Fruit fly (Drosophila melanogaster) whole organism, embryonic: ENCODE measurements around the gene Vm26Aa.

ENCODE experiments used
- Antp ChIP-seq: fragments of 200-800 bp; sonication (Bioruptor generic); optimal IDR thresholded peaks from 3 replicates; lab custom pipeline; 2016; ENCODE audit warnings: missing biosample characterization, missing genetic modification characterization
- BtbVII ChIP-seq: fragments of 200-800 bp; sonication (Bioruptor generic); optimal IDR thresholded peaks from 3 replicates; lab custom pipeline; 2017; ENCODE audit warnings: missing biosample characterization, mild to moderate bottlenecking, missing genetic modification characterization
- CG10462 ChIP-seq: fragments of 200-800 bp; sonication (Bioruptor generic); optimal IDR thresholded peaks from 2 replicates; lab custom pipeline; 2016; ENCODE audit warnings: missing biosample characterization, missing genetic modification characterization
- CG11398 ChIP-seq: fragments of 200-800 bp; sonication (Bioruptor generic); optimal IDR thresholded peaks from 2 replicates; lab custom pipeline; 2016; ENCODE audit warnings: missing biosample characterization, missing genetic modification characterization
- CG11560 ChIP-seq: fragments of 200-800 bp; sonication (Bioruptor generic); IDR thresholded peaks from 3 replicates; pipeline ENCODE4 v1.3.6; 2022; ENCODE audit warnings: missing biosample characterization, missing genetic modification characterization
- CG13123 ChIP-seq: fragments of 200-800 bp; sonication (Bioruptor generic); optimal IDR thresholded peaks from 2 replicates; lab custom pipeline; 2016; ENCODE audit warnings: missing biosample characterization, missing genetic modification characterization
- CG13894 ChIP-seq: fragments of 200-800 bp; sonication (Bioruptor generic); optimal IDR thresholded peaks from 3 replicates; lab custom pipeline; 2018; ENCODE audit warnings: missing biosample characterization, mild to moderate bottlenecking, missing genetic modification characterization, moderate library complexity
- CG15011 ChIP-seq: fragments of 200-800 bp; sonication (Bioruptor generic); optimal IDR thresholded peaks from 3 replicates; lab custom pipeline; 2018; ENCODE audit warnings: missing biosample characterization, mild to moderate bottlenecking, missing genetic modification characterization
- CG16863 ChIP-seq: fragments of 200-800 bp; sonication (Bioruptor generic); optimal IDR thresholded peaks from 3 replicates; lab custom pipeline; 2016; ENCODE audit warnings: missing biosample characterization, missing genetic modification characterization
- CG18262 ChIP-seq: fragments of 200-800 bp; optimal IDR thresholded peaks from 3 replicates; lab custom pipeline; 2019; ENCODE audit warnings: missing biosample characterization, mild to moderate bottlenecking, missing genetic modification characterization, moderate library complexity
- CG2202 ChIP-seq: fragments of 200-800 bp; sonication (Bioruptor generic); optimal IDR thresholded peaks from 2 replicates; lab custom pipeline; 2018; ENCODE audit warnings: missing biosample characterization, mild to moderate bottlenecking, missing genetic modification characterization
- CG30403 ChIP-seq: fragments of 200-800 bp; sonication (Bioruptor generic); optimal IDR thresholded peaks from 3 replicates; lab custom pipeline; 2016; ENCODE audit warnings: missing biosample characterization, missing genetic modification characterization
- CG3995 ChIP-seq: fragments of 200-800 bp; sonication (Bioruptor generic); optimal IDR thresholded peaks from 3 replicates; lab custom pipeline; 2016; ENCODE audit warnings: missing biosample characterization, missing genetic modification characterization
- CG6854 ChIP-seq: fragments of 200-800 bp; sonication (Bioruptor generic); optimal IDR thresholded peaks from 3 replicates; lab custom pipeline; 2017; ENCODE audit warnings: missing biosample characterization, mild to moderate bottlenecking, missing genetic modification characterization
- CTCF ChIP-seq: fragments of 200-800 bp; sonication (Bioruptor generic); optimal IDR thresholded peaks from 2 replicates; lab custom pipeline; 2017; ENCODE audit warnings: missing biosample characterization, mild to moderate bottlenecking, missing genetic modification characterization, moderate library complexity
- D19A ChIP-seq: fragments of 200-800 bp; optimal IDR thresholded peaks from 3 replicates; lab custom pipeline; 2019; ENCODE audit warnings: missing biosample characterization, mild to moderate bottlenecking, missing genetic modification characterization, moderate library complexity
- Dad ChIP-seq: fragments of 200-800 bp; sonication (Bioruptor generic); optimal IDR thresholded peaks from 3 replicates; lab custom pipeline; 2016; ENCODE audit warnings: missing biosample characterization, missing genetic modification characterization
- Dfd ChIP-seq, 2 experiments: fragments of >200 bp; optimal IDR thresholded peaks; 2 replicates each; lab custom pipeline; 2017; ENCODE audit warnings: missing biosample characterization in 2 of 2, missing genetic modification characterization in 2 of 2
- Dip3 ChIP-seq: fragments of 200-800 bp; sonication (Bioruptor generic); optimal IDR thresholded peaks from 3 replicates; lab custom pipeline; 2016; ENCODE audit warnings: missing biosample characterization, missing genetic modification characterization
- Ets65A ChIP-seq: fragments of 200-800 bp; sonication (Bioruptor generic); peaks from one replicate; lab custom pipeline; 2016; ENCODE audit warnings: missing biosample characterization, missing genetic modification characterization
- HLH54F ChIP-seq: fragments of 200-800 bp; sonication (Bioruptor generic); optimal IDR thresholded peaks from 3 replicates; lab custom pipeline; 2016; ENCODE audit warnings: missing biosample characterization, missing genetic modification characterization
- Hey ChIP-seq: fragments of 200-800 bp; sonication (Bioruptor generic); optimal IDR thresholded peaks from 3 replicates; lab custom pipeline; 2018; ENCODE audit warnings: missing biosample characterization, mild to moderate bottlenecking, missing genetic modification characterization
- Rfx ChIP-seq: fragments of 200-800 bp; sonication (Bioruptor generic); IDR thresholded peaks from 2 replicates; pipeline ENCODE4 v1.3.6; 2022; ENCODE audit warnings: missing biosample characterization, missing genetic modification characterization
- Scr ChIP-seq: fragments of 200-800 bp; sonication (Bioruptor generic); IDR thresholded peaks from 2 replicates; pipeline ENCODE4 v1.3.6; 2022; ENCODE audit warnings: missing biosample characterization, missing genetic modification characterization; ENCODE audit not compliant: partially characterized antibody
- Stat92E ChIP-seq, 3 experiments: fragments of >200 bp in 2 of 3; fragments of 200-800 bp in 1 of 3; sonication (Bioruptor generic) in 1 of 3; optimal IDR thresholded peaks; 2 replicates each; lab custom pipeline; 2017 to 2019; ENCODE audit warnings: missing biosample characterization in 3 of 3, missing genetic modification characterization in 3 of 3, mild to moderate bottlenecking in 1 of 3, moderate library complexity in 1 of 3
- br ChIP-seq: fragments of >200 bp; optimal IDR thresholded peaks from 2 replicates; lab custom pipeline; 2017
- caup ChIP-seq: fragments of 200-800 bp; sonication (Bioruptor generic); optimal IDR thresholded peaks from 3 replicates; lab custom pipeline; 2017; ENCODE audit warnings: missing biosample characterization, mild to moderate bottlenecking, missing genetic modification characterization, moderate library complexity; ENCODE audit not compliant: severe bottlenecking
- crc ChIP-seq: fragments of 200-800 bp; sonication (Bioruptor generic); optimal IDR thresholded peaks from 2 replicates; lab custom pipeline; 2016; ENCODE audit warnings: missing biosample characterization, missing genetic modification characterization
- danr ChIP-seq: fragments of 200-800 bp; sonication (Bioruptor generic); IDR thresholded peaks from 2 replicates; pipeline ENCODE4 v1.3.6; 2022; ENCODE audit warnings: missing biosample characterization, missing genetic modification characterization
- ftz-f1 ChIP-seq: fragments of 200-800 bp; sonication (Bioruptor generic); optimal IDR thresholded peaks from 2 replicates; lab custom pipeline; 2016; ENCODE audit warnings: missing biosample characterization, missing genetic modification characterization
- gfzf ChIP-seq: fragments of 200-800 bp; sonication (Bioruptor generic); optimal IDR thresholded peaks from 2 replicates; lab custom pipeline; 2016; ENCODE audit warnings: missing biosample characterization, mild to moderate bottlenecking, missing genetic modification characterization, moderate library complexity
- hkb ChIP-seq, 2 experiments: fragments of 200-800 bp in 1 of 2; fragments of >200 bp in 1 of 2; sonication (Bioruptor generic) in 1 of 2; IDR thresholded peaks in 1 of 2; optimal IDR thresholded peaks in 1 of 2; 2 replicates each; pipeline versions ENCODE4 v1.3.6 to Lab custom; 2017 to 2022; ENCODE audit warnings: missing biosample characterization in 1 of 2, missing genetic modification characterization in 1 of 2
- jigr1 ChIP-seq: fragments of 200-800 bp; sonication (Bioruptor generic); IDR thresholded peaks from 3 replicates; pipeline ENCODE4 v1.3.6; 2022; ENCODE audit warnings: missing biosample characterization, missing genetic modification characterization
- repo ChIP-seq: fragments of 200-800 bp; sonication (Bioruptor generic); optimal IDR thresholded peaks from 2 replicates; lab custom pipeline; 2016; ENCODE audit warnings: missing biosample characterization, missing genetic modification characterization
- sens ChIP-seq: fragments of 200-800 bp; sonication (Bioruptor generic); peaks from one replicate; lab custom pipeline; 2016; ENCODE audit warnings: missing biosample characterization, missing genetic modification characterization
- tll ChIP-seq, 2 experiments: fragments of 200-800 bp in 1 of 2; fragments of >200 bp in 1 of 2; sonication (Bioruptor generic) in 1 of 2; optimal IDR thresholded peaks; 2 replicates each; lab custom pipeline; 2017 to 2019; ENCODE audit warnings: missing biosample characterization in 2 of 2, missing genetic modification characterization in 2 of 2, mild to moderate bottlenecking in 1 of 2, moderate library complexity in 1 of 2
- wor ChIP-seq: fragments of 200-800 bp; sonication (Bioruptor generic); IDR thresholded peaks from 2 replicates; pipeline ENCODE4 v1.3.6; 2022; ENCODE audit warnings: missing biosample characterization, missing genetic modification characterization
- zfh2 ChIP-seq: fragments of 200-800 bp; sonication (Bioruptor generic); optimal IDR thresholded peaks from 2 replicates; lab custom pipeline; 2016; ENCODE audit warnings: missing biosample characterization, missing genetic modification characterization

The Vm26Aa gene

dm6 chr2L:5971093-5971808 lies 11.1 kb upstream of the Vm26Aa start (continued):
- TF ChIP-seq crc (GFP tag; lab: Kevin White, UChicago) (no peak), CG2202 (tag; lab: Kevin White, UChicago) (no peak), br (lab: Kevin White, UChicago) (no peak), caup (GFP tag; lab: Kevin White, UChicago) (no peak), CG16863 (no peak), tll (GFP tag; optimal IDR thresholded peaks at IDR 0.05; lab: Kevin White, UChicago) (no peak), CTCF (GFP tag; lab: Kevin White, UChicago) (no peak), Ets65A (GFP tag; lab: Kevin White, UChicago) (no peak), ftz-f1 (GFP tag; lab: Kevin White, UChicago) (no peak), CG10462 (GFP tag; lab: Kevin White, UChicago) (no peak), Rfx (GFP tag; lab: Robert Waterston, UW) (peak; percentile 6; the same call in 1 of the 2 replicates), Scr (no peak), CG30403 (GFP tag; lab: Kevin White, UChicago) (no peak), Stat92E (GFP tag; optimal IDR thresholded peaks at IDR 0.05; lab: Kevin White, UChicago) (no peak), Hey (tag; lab: Kevin White, UChicago) (no peak), D19A (no peak), gfzf (GFP tag; lab: Kevin White, UChicago) (no peak), CG11560 (tag; lab: Robert Waterston, UW) (no peak), Dad (GFP tag; lab: Kevin White, UChicago) (no peak), danr (GFP tag; lab: Robert Waterston, UW) (no peak), CG6854 (GFP tag; lab: Kevin White, UChicago) (no peak)
- TF ChIP-seq, all 482 proteins: peak for 18

- TF ChIP-seq Dip3: no peak
- no peak for TF ChIP-seq HLH54F (GFP tag; lab: Kevin White, UChicago)
- TF ChIP-seq CG11398 (GFP tag; lab: Kevin White, UChicago): no peak
- TF ChIP-seq Dfd (GFP tag; optimal IDR thresholded peaks at IDR 0.05; lab: Kevin White, UChicago): no peak
- no peak for TF ChIP-seq wor (GFP tag; lab: Robert Waterston, UW)
- no peak for TF ChIP-seq jigr1 (GFP tag; lab: Robert Waterston, UW)
- no peak for TF ChIP-seq Antp (GFP tag; lab: Kevin White, UChicago)
- TF ChIP-seq Ets65A (GFP tag; lab: Kevin White, UChicago): no peak
- no peak for TF ChIP-seq CG15011 (GFP tag; lab: Kevin White, UChicago)
- no peak for TF ChIP-seq hkb (optimal IDR thresholded peaks at IDR 0.05; lab: Kevin White, UChicago)
- TF ChIP-seq hkb (GFP tag; IDR thresholded peaks at IDR 0.05; lab: Robert Waterston, UW): no peak
- no peak for TF ChIP-seq BtbVII (GFP tag; lab: Kevin White, UChicago)
- no peak for TF ChIP-seq CG3995 (GFP tag; lab: Kevin White, UChicago)
- no peak for TF ChIP-seq zfh2 (GFP tag; lab: Kevin White, UChicago)
- no peak for TF ChIP-seq repo (GFP tag; lab: Kevin White, UChicago)
- TF ChIP-seq CG13894 (tag; lab: Kevin White, UChicago): no peak
- TF ChIP-seq CG13123 (GFP tag; lab: Kevin White, UChicago): no peak
- no peak for TF ChIP-seq CG18262 (tag; lab: Kevin White, UChicago)
- no peak for TF ChIP-seq sens (GFP tag; lab: Kevin White, UChicago)
Observed at dm6 chr2L:5969559-5969958, 9.4 kb upstream of the Vm26Aa start, which contains the start of gene Ucp4B. Gene Ucp4B, plus strand, starts transcription at chr2L:5969859.
